Fruit fly (Drosophila melanogaster) whole organism, prepupa: ENCODE results near the gene CG5969.

ENCODE experiments used
- CG10631 ChIP-seq: fragments of 200-800 bp; sonication (Bioruptor generic); optimal IDR thresholded peaks from 2 replicates; lab custom pipeline; 2016; ENCODE audit warnings: missing biosample characterization, missing genetic modification characterization
- CG11902 ChIP-seq: fragments of 200-800 bp; sonication (Bioruptor generic); optimal IDR thresholded peaks from 3 replicates; lab custom pipeline; 2016; ENCODE audit warnings: missing biosample characterization, missing genetic modification characterization
- CG3032 ChIP-seq: fragments of 200-800 bp; optimal IDR thresholded peaks from 2 replicates; lab custom pipeline; 2019; ENCODE audit warnings: missing biosample characterization, mild to moderate bottlenecking, missing genetic modification characterization, moderate library complexity
- CG31627 ChIP-seq: fragments of 200-800 bp; sonication (Bioruptor generic); optimal IDR thresholded peaks from 3 replicates; lab custom pipeline; 2016; ENCODE audit warnings: missing biosample characterization, missing genetic modification characterization
- CG4318 ChIP-seq: fragments of 200-800 bp; sonication (Bioruptor generic); optimal IDR thresholded peaks from 3 replicates; lab custom pipeline; 2017; ENCODE audit warnings: missing biosample characterization, mild to moderate bottlenecking, missing genetic modification characterization
- CG6792 ChIP-seq: fragments of 200-800 bp; sonication (Bioruptor generic); optimal IDR thresholded peaks from 3 replicates; lab custom pipeline; 2016; ENCODE audit warnings: missing biosample characterization, missing genetic modification characterization
- CG6854 ChIP-seq: fragments of 200-800 bp; sonication (Bioruptor generic); optimal IDR thresholded peaks from 2 replicates; lab custom pipeline; 2017; ENCODE audit warnings: missing biosample characterization, mild to moderate bottlenecking, missing genetic modification characterization
- CG8119 ChIP-seq: fragments of 200-800 bp; sonication (Bioruptor generic); IDR thresholded peaks from 3 replicates; pipeline ENCODE4 v1.3.6; 2022; ENCODE audit warnings: missing biosample characterization, missing genetic modification characterization
- CG9139 ChIP-seq: fragments of 200-800 bp; sonication (Bioruptor generic); optimal IDR thresholded peaks from 3 replicates; lab custom pipeline; 2017; ENCODE audit warnings: missing biosample characterization, mild to moderate bottlenecking, missing genetic modification characterization
- Eip75B ChIP-seq: fragments of 200-800 bp; sonication (Bioruptor generic); optimal IDR thresholded peaks from 3 replicates; lab custom pipeline; 2016; ENCODE audit warnings: missing biosample characterization, missing genetic modification characterization
- Gug ChIP-seq: fragments of 200-800 bp; sonication (Bioruptor generic); IDR thresholded peaks from 2 replicates; pipeline ENCODE4 v1.3.6; 2022; ENCODE audit warnings: missing biosample characterization, missing genetic modification characterization
- OdsH ChIP-seq: fragments of 200-800 bp; sonication (Bioruptor generic); optimal IDR thresholded peaks from 3 replicates; lab custom pipeline; 2016; ENCODE audit warnings: missing biosample characterization, missing genetic modification characterization
- Sox102F ChIP-seq: fragments of 200-800 bp; sonication (Bioruptor generic); optimal IDR thresholded peaks from 2 replicates; lab custom pipeline; 2016; ENCODE audit warnings: missing biosample characterization, mild to moderate bottlenecking, missing genetic modification characterization
- topi ChIP-seq: fragments of 200-800 bp; sonication (Bioruptor generic); optimal IDR thresholded peaks from 3 replicates; lab custom pipeline; 2016; ENCODE audit warnings: missing biosample characterization, missing genetic modification characterization

dm6 chr3L:20498204-20498603 lies 24.6 kb downstream of the CG5969 start:
- TF ChIP-seq Gug (GFP tag; lab: Robert Waterston, UW) (no peak), CG3032 (tag; lab: Kevin White, UChicago) (no peak), CG11902 (GFP tag; lab: Kevin White, UChicago) (no peak), Sox102F (GFP tag; lab: Kevin White, UChicago) (no peak), CG10631 (GFP tag; lab: Kevin White, UChicago) (no peak), CG6792 (GFP tag; lab: Kevin White, UChicago) (no peak), Eip75B (no peak), CG8119 (GFP tag; lab: Robert Waterston, UW) (no peak), CG6854 (GFP tag; lab: Kevin White, UChicago) (no peak), topi (GFP tag; lab: Kevin White, UChicago) (no peak), OdsH (GFP tag; lab: Kevin White, UChicago) (no peak), CG9139 (GFP tag; lab: Kevin White, UChicago) (no peak), CG31627 (GFP tag; lab: Kevin White, UChicago) (no peak), CG4318 (GFP tag; lab: Kevin White, UChicago) (no peak)
